Fruit fly (Drosophila melanogaster): ENCODE data around the gene wgn.

wgn gene

dm6 chrX:18669811-18670477, 35.2 kb upstream of the wgn start (continued):
- TF ChIP-seq Ets97D (GFP tag; optimal IDR thresholded peaks at IDR 0.05) (no peak), Dad (GFP tag; optimal IDR thresholded peaks at IDR 0.05) (no peak), salm (tag; optimal IDR thresholded peaks at IDR 0.05) (no peak), crp (GFP tag; optimal IDR thresholded peaks at IDR 0.05) (no peak), CG17385 (GFP tag; optimal IDR thresholded peaks at IDR 0.05) (peak; percentile 16), CG1024 (GFP tag; IDR thresholded peaks at IDR 0.05) (no peak), Dref (GFP tag; IDR thresholded peaks at IDR 0.05) (no peak), ATbp (GFP tag; optimal IDR thresholded peaks at IDR 0.05) (peak; percentile 36), cas (GFP tag; IDR thresholded peaks at IDR 0.05) (no peak), dati (GFP tag; IDR thresholded peaks at IDR 0.05) (no peak), ase (GFP tag; IDR thresholded peaks at IDR 0.05) (no peak), CG2875 (GFP tag; optimal IDR thresholded peaks at IDR 0.05) (no peak), chif (GFP tag; optimal IDR thresholded peaks at IDR 0.05) (no peak), nau (GFP tag; optimal IDR thresholded peaks at IDR 0.05) (no peak), insv (GFP tag; optimal IDR thresholded peaks at IDR 0.05) (no peak), ewg (GFP tag; optimal IDR thresholded peaks at IDR 0.05) (peak; percentile 19), sima (GFP tag; optimal IDR thresholded peaks at IDR 0.05) (no peak), Jarid2 (GFP tag; optimal IDR thresholded peaks at IDR 0.05) (no peak), aop (GFP tag; IDR thresholded peaks at IDR 0.05) (no peak), peb (GFP tag; IDR thresholded peaks at IDR 0.05) (no peak), CG10321 (GFP tag; IDR thresholded peaks at IDR 0.05) (no peak), CG15479 (GFP tag; optimal IDR thresholded peaks at IDR 0.05) (no peak), jumu (GFP tag; optimal IDR thresholded peaks at IDR 0.05) (no peak), trh (GFP tag; optimal IDR thresholded peaks at IDR 0.05) (no peak), CG16863 (GFP tag; optimal IDR thresholded peaks at IDR 0.05) (no peak), lov (optimal IDR thresholded peaks at IDR 0.05) (no peak), lov (GFP tag; IDR thresholded peaks at IDR 0.05) (no peak), prd (optimal IDR thresholded peaks at IDR 0.05) (no peak), prd (GFP tag; IDR thresholded peaks at IDR 0.05) (0 out of 3 replicates have a peak, but pooled peaks have one; percentile 31), ems (GFP tag; optimal IDR thresholded peaks at IDR 0.05) (no peak), CG9437 (GFP tag; optimal IDR thresholded peaks at IDR 0.05) (no peak), mirr (GFP tag; optimal IDR thresholded peaks at IDR 0.05) (no peak), Taf1 (GFP tag; IDR thresholded peaks at IDR 0.05) (no peak), HLH3B (GFP tag; IDR thresholded peaks at IDR 0.05) (no peak), CTCF (GFP tag; optimal IDR thresholded peaks at IDR 0.05) (no peak), Neu2 (GFP tag; optimal IDR thresholded peaks at IDR 0.05; ENCODE audit: borderline replicate concordance) (no peak), Fer2 (tag; optimal IDR thresholded peaks at IDR 0.05) (no peak), CG4707 (GFP tag; optimal IDR thresholded peaks at IDR 0.05) (no peak), Gug (GFP tag; IDR thresholded peaks at IDR 0.05) (no peak), CG7372 (GFP tag; IDR thresholded peaks at IDR 0.05) (0 out of 2 replicates have a peak, but pooled peaks have one; percentile 11), Max (GFP tag; optimal IDR thresholded peaks at IDR 0.05) (no peak), disco-r (GFP tag; optimal IDR thresholded peaks at IDR 0.05) (no peak), CG31441 (GFP tag; IDR thresholded peaks at IDR 0.05) (peak; percentile 37; the same call in 1 of the 2 replicates), Lpt (GFP tag; optimal IDR thresholded peaks at IDR 0.05) (no peak), nerfin-2 (GFP tag; IDR thresholded peaks at IDR 0.05; ENCODE audit: partially characterized antibody) (no peak), tx (GFP tag; optimal IDR thresholded peaks at IDR 0.05) (no peak), amos (GFP tag; IDR thresholded peaks at IDR 0.05; ENCODE audit: partially characterized antibody) (no peak), yki (optimal IDR thresholded peaks at IDR 0.05) (no peak), CG12942 (GFP tag; optimal IDR thresholded peaks at IDR 0.05) (no peak), bbx (GFP tag; IDR thresholded peaks at IDR 0.05; ENCODE audit: partially characterized antibody) (no peak), psq (GFP tag; optimal IDR thresholded peaks at IDR 0.05) (no peak), CG17361 (GFP tag; IDR thresholded peaks at IDR 0.05) (peak; percentile 48; the same call in 1 of the 3 replicates)
